Fruit fly (Drosophila melanogaster) whole organism, embryonic: ENCODE data around the gene mRpS31.

ENCODE experiments used
- CG5953 ChIP-seq: fragments of 200-800 bp; sonication (Bioruptor generic); IDR thresholded peaks from 2 replicates; pipeline ENCODE4 v1.3.6; 2022; ENCODE audit warnings: missing biosample characterization, missing genetic modification characterization
- CG6689 ChIP-seq: fragments of 200-800 bp; sonication (Bioruptor generic); IDR thresholded peaks from 2 replicates; pipeline ENCODE4 v1.3.6; 2022; ENCODE audit warnings: missing biosample characterization, missing genetic modification characterization
- CG7271 ChIP-seq: fragments of 200-800 bp; sonication (Bioruptor generic); optimal IDR thresholded peaks from 2 replicates; lab custom pipeline; 2018; ENCODE audit warnings: missing biosample characterization, mild to moderate bottlenecking, missing genetic modification characterization, moderate library complexity
- CG8478 ChIP-seq: fragments of >200 bp; optimal IDR thresholded peaks from 2 replicates; lab custom pipeline; 2018
- abd-A ChIP-seq: fragments of 200-800 bp; sonication (Bioruptor generic); optimal IDR thresholded peaks from 3 replicates; lab custom pipeline; 2019; ENCODE audit warnings: missing biosample characterization, mild to moderate bottlenecking, missing genetic modification characterization, moderate library complexity
- ftz-f1 ChIP-seq: fragments of 200-800 bp; sonication (Bioruptor generic); optimal IDR thresholded peaks from 2 replicates; lab custom pipeline; 2016; ENCODE audit warnings: missing biosample characterization, missing genetic modification characterization

dm6 chr3L:16001164-16001679, 3.8 kb upstream of the mRpS31 start:
- TF ChIP-seq CG5953 (GFP tag; lab: Robert Waterston, UW) (no peak), abd-A (peak; percentile 94), ftz-f1 (GFP tag; lab: Kevin White, UChicago) (no peak), CG8478 (lab: Kevin White, UChicago) (no peak), CG7271 (no peak), CG6689 (GFP tag; lab: Robert Waterston, UW) (peak; percentile 78)
